Fruit fly (Drosophila melanogaster) whole organism, wandering third instar larva: ENCODE results near the gene CG8997.

Experiments
- Abd-B ChIP-seq: fragments of >200 bp; optimal IDR thresholded peaks from 2 replicates; lab custom pipeline; 2017; ENCODE audit warnings: missing biosample characterization, missing genetic modification characterization
- CG32264 ChIP-seq: fragments of 200-800 bp; sonication (Bioruptor generic); optimal IDR thresholded peaks from 2 replicates; lab custom pipeline; 2016; ENCODE audit warnings: missing biosample characterization, missing genetic modification characterization
- CG9705 ChIP-seq: fragments of 200-800 bp; sonication (Bioruptor generic); optimal IDR thresholded peaks from 2 replicates; lab custom pipeline; 2018; ENCODE audit warnings: missing biosample characterization, mild to moderate bottlenecking, missing genetic modification characterization
- CrebA ChIP-seq: fragments of 200-800 bp; sonication (Bioruptor generic); optimal IDR thresholded peaks from 2 replicates; lab custom pipeline; 2016; ENCODE audit warnings: missing biosample characterization, mild to moderate bottlenecking, missing genetic modification characterization, borderline replicate concordance
- Dfd ChIP-seq: fragments of >200 bp; optimal IDR thresholded peaks from 2 replicates; lab custom pipeline; 2017; ENCODE audit warnings: missing biosample characterization, missing genetic modification characterization
- Dif ChIP-seq: fragments of 200-275, 200-300 bp; sonication (Bioruptor generic); optimal IDR thresholded peaks from 2 replicates; lab custom pipeline; 2018; ENCODE audit warnings: missing biosample characterization, missing genetic modification characterization; ENCODE audit not compliant: partially characterized antibody
- GATAd ChIP-seq: sonication (Bioruptor generic); optimal IDR thresholded peaks from 2 replicates; lab custom pipeline; 2016; ENCODE audit warnings: missing biosample characterization, missing genetic modification characterization
- HLH106 ChIP-seq: fragments of 200-800 bp; optimal IDR thresholded peaks from 3 replicates; lab custom pipeline; 2019; ENCODE audit warnings: missing biosample characterization, mild to moderate bottlenecking, missing genetic modification characterization, moderate library complexity
- Hnf4 ChIP-seq: fragments of 200-800 bp; sonication (Bioruptor generic); optimal IDR thresholded peaks from 2 replicates; lab custom pipeline; 2016; ENCODE audit warnings: missing biosample characterization, mild to moderate bottlenecking, missing genetic modification characterization
- Hr78 ChIP-seq: fragments of >200 bp; optimal IDR thresholded peaks from 2 replicates; lab custom pipeline; 2017; ENCODE audit warnings: missing biosample characterization, missing genetic modification characterization
- Hr83 ChIP-seq: fragments of 200-300 bp; sonication (Bioruptor generic); optimal IDR thresholded peaks from 2 replicates; lab custom pipeline; 2016; ENCODE audit warnings: missing biosample characterization, mild to moderate bottlenecking, missing genetic modification characterization, moderate library complexity; ENCODE audit not compliant: poor library complexity, severe bottlenecking
- Jra ChIP-seq: sonication (Bioruptor generic); optimal IDR thresholded peaks from 2 replicates; lab custom pipeline; 2016; ENCODE audit warnings: missing biosample characterization, missing genetic modification characterization
- Mio ChIP-seq: sonication (Bioruptor generic); optimal IDR thresholded peaks from 2 replicates; lab custom pipeline; 2016; ENCODE audit warnings: missing biosample characterization, missing genetic modification characterization
- Myc ChIP-seq: fragments of >200 bp; optimal IDR thresholded peaks from 2 replicates; lab custom pipeline; 2017
- OdsH ChIP-seq: fragments of 200-800 bp; sonication (Bioruptor generic); optimal IDR thresholded peaks from 2 replicates; lab custom pipeline; 2016; ENCODE audit warnings: missing biosample characterization, mild to moderate bottlenecking, missing genetic modification characterization
- Rel ChIP-seq, 2 experiments: fragments of 200-800 bp; sonication (Bioruptor generic) in 1 of 2; optimal IDR thresholded peaks; 2 replicates in 1 of 2; 3 replicates in 1 of 2; lab custom pipeline; 2016 to 2019; ENCODE audit warnings: mild to moderate bottlenecking in 2 of 2, missing biosample characterization in 2 of 2, missing genetic modification characterization in 2 of 2, moderate library complexity in 1 of 2
- Sp1 ChIP-seq: fragments of 200-800 bp; sonication (Bioruptor generic); optimal IDR thresholded peaks from 3 replicates; lab custom pipeline; 2019; ENCODE audit warnings: missing biosample characterization, mild to moderate bottlenecking, missing genetic modification characterization, moderate library complexity
- br ChIP-seq: fragments of 200-800 bp; sonication (Bioruptor generic); optimal IDR thresholded peaks from 2 replicates; lab custom pipeline; 2016; ENCODE audit warnings: missing biosample characterization, missing genetic modification characterization
- brk ChIP-seq: fragments of 200-800 bp; sonication (Bioruptor generic); optimal IDR thresholded peaks from 2 replicates; lab custom pipeline; 2016; ENCODE audit warnings: missing biosample characterization, mild to moderate bottlenecking, missing genetic modification characterization
- dmrt93B ChIP-seq: fragments of 200-800 bp; sonication (Bioruptor generic); optimal IDR thresholded peaks from 2 replicates; lab custom pipeline; 2018; ENCODE audit warnings: missing biosample characterization, mild to moderate bottlenecking, missing genetic modification characterization
- dsf ChIP-seq: sonication (Bioruptor generic); optimal IDR thresholded peaks from 2 replicates; lab custom pipeline; 2016; ENCODE audit warnings: missing biosample characterization, missing genetic modification characterization, borderline replicate concordance
- ey ChIP-seq: fragments of 200-800 bp; sonication (Bioruptor generic); optimal IDR thresholded peaks from 2 replicates; lab custom pipeline; 2016; ENCODE audit warnings: missing biosample characterization, missing genetic modification characterization
- foxo ChIP-seq, 2 experiments: fragments of 200-800 bp; sonication (Bioruptor generic); optimal IDR thresholded peaks; 2 replicates in 1 of 2; 3 replicates in 1 of 2; lab custom pipeline; 2016 to 2017; ENCODE audit warnings: missing biosample characterization in 2 of 2, missing genetic modification characterization in 2 of 2
- fru ChIP-seq: fragments of 200-800 bp; sonication (Bioruptor generic); optimal IDR thresholded peaks from 3 replicates; lab custom pipeline; 2016; ENCODE audit warnings: missing biosample characterization, mild to moderate bottlenecking, missing genetic modification characterization
- h ChIP-seq: fragments of 200-800 bp; sonication (Bioruptor generic); optimal IDR thresholded peaks from 3 replicates; lab custom pipeline; 2016; ENCODE audit warnings: missing biosample characterization, mild to moderate bottlenecking, missing genetic modification characterization
- jim ChIP-seq: fragments of 175-275, 200-325 bp; sonication (Bioruptor generic); optimal IDR thresholded peaks from 2 replicates; lab custom pipeline; 2016; ENCODE audit warnings: missing biosample characterization, mild to moderate bottlenecking, missing genetic modification characterization
- pan ChIP-seq: fragments of >200 bp; optimal IDR thresholded peaks from 2 replicates; lab custom pipeline; 2017
- psq ChIP-seq: fragments of 200-800 bp; sonication (Bioruptor generic); optimal IDR thresholded peaks from 3 replicates; lab custom pipeline; 2017; ENCODE audit warnings: missing biosample characterization, mild to moderate bottlenecking, missing genetic modification characterization, moderate library complexity
- rgr ChIP-seq: fragments of 200-800 bp; sonication (Bioruptor generic); optimal IDR thresholded peaks from 3 replicates; lab custom pipeline; 2016; ENCODE audit warnings: missing biosample characterization, mild to moderate bottlenecking, missing genetic modification characterization
- sage ChIP-seq: fragments of 200-800 bp; sonication (Bioruptor generic); optimal IDR thresholded peaks from 2 replicates; lab custom pipeline; 2016; ENCODE audit warnings: missing biosample characterization, mild to moderate bottlenecking, missing genetic modification characterization
- sv ChIP-seq: fragments of 200-800 bp; sonication (Bioruptor generic); optimal IDR thresholded peaks from 3 replicates; lab custom pipeline; 2016; ENCODE audit warnings: missing biosample characterization, missing genetic modification characterization
- tai ChIP-seq: sonication (Bioruptor generic); optimal IDR thresholded peaks from 2 replicates; lab custom pipeline; 2016; ENCODE audit warnings: missing biosample characterization, missing genetic modification characterization
- usp ChIP-seq: fragments of >200 bp; optimal IDR thresholded peaks from 2 replicates; lab custom pipeline; 2017; ENCODE audit warnings: missing biosample characterization, missing genetic modification characterization
- woc ChIP-seq: sonication (Bioruptor generic); optimal IDR thresholded peaks from 2 replicates; lab custom pipeline; 2016; ENCODE audit warnings: missing biosample characterization, mild to moderate bottlenecking, missing genetic modification characterization

Gene CG8997

dm6 chr2L:13835002-13835910, 9.9 kb downstream of the CG8997 start, which contains the start of the genes mRpS23 and CenG1A:
Gene mRpS23 (minus strand): TSS chr2L:13835072.
Gene CenG1A (plus strand): TSS chr2L:13835564.
- TF ChIP-seq brk, result no peak
- TF ChIP-seq Dfd (GFP tag; lab: Kevin White, UChicago), result no peak
- peak; percentile 97 for TF ChIP-seq Mio (GFP tag; lab: Kevin White, UChicago)
- TF ChIP-seq woc (GFP tag; lab: Kevin White, UChicago), result peak; percentile 100
- TF ChIP-seq dmrt93B, result peak; percentile 99
- TF ChIP-seq pan (lab: Kevin White, UChicago), result no peak
- TF ChIP-seq foxo (GFP tag; optimal IDR thresholded peaks at IDR 0.05; lab: Kevin White, UChicago), result peak; percentile 99 to 100
- TF ChIP-seq Hr78, result no peak
- peak; percentile 100 for TF ChIP-seq br (GFP tag; lab: Kevin White, UChicago)
- TF ChIP-seq ey (GFP tag; lab: Kevin White, UChicago), result peak; percentile 100
- TF ChIP-seq Dif, result no peak
- peak; percentile 100 for TF ChIP-seq Sp1
- peak; percentile 99 for TF ChIP-seq CG9705 (GFP tag; lab: Kevin White, UChicago)
- TF ChIP-seq Abd-B (GFP tag; lab: Kevin White, UChicago), result no peak
- TF ChIP-seq OdsH (GFP tag; lab: Kevin White, UChicago), result peak; percentile 100
- no peak for TF ChIP-seq tai (GFP tag; lab: Kevin White, UChicago)
- TF ChIP-seq h (GFP tag; lab: Kevin White, UChicago), result peak; percentile 100
- peak; percentile 100 for TF ChIP-seq HLH106
- TF ChIP-seq usp (GFP tag; lab: Kevin White, UChicago), result no peak
- peak; percentile 100 for TF ChIP-seq Hr83 (GFP tag; lab: Kevin White, UChicago)
- TF ChIP-seq Myc (lab: Kevin White, UChicago), result peak; percentile 6
- TF ChIP-seq rgr (GFP tag; lab: Kevin White, UChicago), result peak; percentile 100
- TF ChIP-seq dsf (GFP tag; lab: Kevin White, UChicago), result peak; percentile 98
- TF ChIP-seq CrebA (GFP tag; lab: Kevin White, UChicago), result no peak
- peak; percentile 99 for TF ChIP-seq Jra (GFP tag; lab: Kevin White, UChicago)
- peak; percentile 99 for TF ChIP-seq CG32264 (GFP tag; lab: Kevin White, UChicago)
- TF ChIP-seq sage, result peak; percentile 99
- TF ChIP-seq Hnf4, result peak; percentile 100
- TF ChIP-seq fru (GFP tag; lab: Kevin White, UChicago), result peak; percentile 100
- peak; percentile 100 for TF ChIP-seq sv (GFP tag; lab: Kevin White, UChicago)
- peak; percentile 98 for TF ChIP-seq jim
- peak; percentile 99 for TF ChIP-seq psq
- peak; percentile 99 for TF ChIP-seq Rel (GFP tag; optimal IDR thresholded peaks at IDR 0.05; lab: Kevin White, UChicago)
- peak; percentile 96 for TF ChIP-seq Rel (tag; optimal IDR thresholded peaks at IDR 0.05; lab: Kevin White, UChicago)
- peak; percentile 98 for TF ChIP-seq GATAd (GFP tag; lab: Kevin White, UChicago)

dm6 chr2L:13833058-13833457, 12.1 kb downstream of the CG8997 start, which contains the start of the genes GatC, PolG2 and Polr2C:
Gene GatC (minus strand): TSS chr2L:13833105.
Gene PolG2 (minus strand): TSS chr2L:13833105.
Gene Polr2C (plus strand): TSS chr2L:13833337.
- TF ChIP-seq Sp1, result peak; percentile 3
- TF ChIP-seq jim, result no peak
- no peak for TF ChIP-seq tai (GFP tag; lab: Kevin White, UChicago)
- TF ChIP-seq Dif, result peak; percentile 64
- peak; percentile 70 for TF ChIP-seq Myc (lab: Kevin White, UChicago)
- peak; percentile 18 for TF ChIP-seq ey (GFP tag; lab: Kevin White, UChicago)
- no peak for TF ChIP-seq Hr78
- TF ChIP-seq Rel (GFP tag; optimal IDR thresholded peaks at IDR 0.05; lab: Kevin White, UChicago), result no peak
- peak; percentile 0 for TF ChIP-seq Rel (tag; optimal IDR thresholded peaks at IDR 0.05; lab: Kevin White, UChicago)
- TF ChIP-seq GATAd (GFP tag; lab: Kevin White, UChicago), result no peak
- no peak for TF ChIP-seq foxo (GFP tag; optimal IDR thresholded peaks at IDR 0.05; lab: Kevin White, UChicago)

dm6 chr2L:13829540-13829939, 15.6 kb downstream of the CG8997 start, which contains the start of the genes Arpc1 and Orc5:
Gene Arpc1 (minus strand): TSS chr2L:13829741.
Gene Orc5 (plus strand): TSS chr2L:13829837.
- TF ChIP-seq Rel (GFP tag; optimal IDR thresholded peaks at IDR 0.05; lab: Kevin White, UChicago), result no peak
- TF ChIP-seq Rel (tag; optimal IDR thresholded peaks at IDR 0.05; lab: Kevin White, UChicago), result peak; percentile 58
- no peak for TF ChIP-seq sage
